Comparison of ENCODE assay signal across 5 fruit fly cellular contexts in genomic region chr3R:26099238-26099637, dm6.
TF ChIP-seq lines count a peak whose summit lies in the region.

No protein-coding gene starts in this region.

- TF ChIP-seq CTCF in whole organism, embryonic (GFP tag; optimal IDR thresholded peaks at IDR 0.05; lab: Kevin White, UChicago): no peak

TF ChIP-seq in whole organism, adult, 20 proteins besides CTCF, POLR2A, EP300 and RAD21 (continues in another document):
- TF ChIP-seq Clk (GFP tag; optimal IDR thresholded peaks at IDR 0.05; lab: Kevin White, UChicago): no peak
- no peak for TF ChIP-seq CG5204 (GFP tag; optimal IDR thresholded peaks at IDR 0.05; lab: Kevin White, UChicago)
- TF ChIP-seq cnc (optimal IDR thresholded peaks at IDR 0.05; lab: Kevin White, UChicago): no peak
- TF ChIP-seq CG7045 (GFP tag; optimal IDR thresholded peaks at IDR 0.05; lab: Kevin White, UChicago): no peak
- no peak for TF ChIP-seq Crg-1 (GFP tag; optimal IDR thresholded peaks at IDR 0.05; lab: Kevin White, UChicago)
- no peak for TF ChIP-seq CG11617 (GFP tag; optimal IDR thresholded peaks at IDR 0.05; lab: Kevin White, UChicago)
- no peak for TF ChIP-seq CG33017 (tag; optimal IDR thresholded peaks at IDR 0.05; lab: Kevin White, UChicago)
- TF ChIP-seq cic (GFP tag; optimal IDR thresholded peaks at IDR 0.05; lab: Kevin White, UChicago): no peak
- TF ChIP-seq kay (GFP tag; lab: Kevin White, UChicago; ENCODE audit: borderline replicate concordance): peak; percentile 54
- TF ChIP-seq CG1620 (GFP tag; optimal IDR thresholded peaks at IDR 0.05; lab: Kevin White, UChicago): no peak
- no peak for TF ChIP-seq Mnt (GFP tag; optimal IDR thresholded peaks at IDR 0.05; lab: Kevin White, UChicago)
- no peak for TF ChIP-seq Hr96 (GFP tag; optimal IDR thresholded peaks at IDR 0.05; lab: Kevin White, UChicago)
- no peak for TF ChIP-seq toe (GFP tag; optimal IDR thresholded peaks at IDR 0.05; lab: Kevin White, UChicago)
- no peak for TF ChIP-seq CG12768 (GFP tag; optimal IDR thresholded peaks at IDR 0.05; lab: Kevin White, UChicago)
- peak; percentile 67 for TF ChIP-seq CG14711 (tag; optimal IDR thresholded peaks at IDR 0.05; lab: Kevin White, UChicago)
- no peak for TF ChIP-seq ovo (GFP tag; optimal IDR thresholded peaks at IDR 0.05; lab: Kevin White, UChicago)
- peak; percentile 47 for TF ChIP-seq tj (GFP tag; optimal IDR thresholded peaks at IDR 0.05; lab: Kevin White, UChicago)
- TF ChIP-seq pad (GFP tag; optimal IDR thresholded peaks at IDR 0.05; lab: Kevin White, UChicago): no peak
- TF ChIP-seq CG7101 (tag; optimal IDR thresholded peaks at IDR 0.05; lab: Kevin White, UChicago): no peak

TF ChIP-seq in whole organism, embryonic, 481 proteins besides CTCF, POLR2A, EP300 and RAD21 (continues in another document):
- no peak for TF ChIP-seq Elba2 (GFP tag; optimal IDR thresholded peaks at IDR 0.05; lab: Kevin White, UChicago)
- peak; percentile 28 for TF ChIP-seq pho (GFP tag; optimal IDR thresholded peaks at IDR 0.05; lab: Kevin White, UChicago)
- no peak for TF ChIP-seq CG11696 (GFP tag; IDR thresholded peaks at IDR 0.05; lab: Robert Waterston, UW)
- TF ChIP-seq CG34422 (GFP tag; IDR thresholded peaks at IDR 0.05; lab: Robert Waterston, UW): no peak
- TF ChIP-seq crc (GFP tag; optimal IDR thresholded peaks at IDR 0.05; lab: Kevin White, UChicago): peak; percentile 1
- peak; percentile 23 for TF ChIP-seq her (GFP tag; optimal IDR thresholded peaks at IDR 0.05; lab: Kevin White, UChicago)
- peak; percentile 5 for TF ChIP-seq CG13624 (GFP tag; optimal IDR thresholded peaks at IDR 0.05; lab: Kevin White, UChicago)
- peak; percentile 23 for TF ChIP-seq zfh2 (GFP tag; optimal IDR thresholded peaks at IDR 0.05; lab: Kevin White, UChicago)
- TF ChIP-seq Hsf (GFP tag; optimal IDR thresholded peaks at IDR 0.05; lab: Kevin White, UChicago): peak; percentile 35
- TF ChIP-seq MESR4 (GFP tag; optimal IDR thresholded peaks at IDR 0.05; lab: Kevin White, UChicago): no peak
- TF ChIP-seq CG31441 (GFP tag; IDR thresholded peaks at IDR 0.05; lab: Robert Waterston, UW): peak; percentile 7; the same call in 1 of the 2 replicates
- peak; percentile 5 for TF ChIP-seq CHES-1-like (GFP tag; optimal IDR thresholded peaks at IDR 0.05; lab: Kevin White, UChicago)
- 0 out of 2 replicates have a peak, but pooled peaks have one; percentile 4 for TF ChIP-seq esg (GFP tag; conservative IDR thresholded peaks at IDR 0.05; lab: Robert Waterston, UW)
- TF ChIP-seq Aef1 (GFP tag; IDR thresholded peaks at IDR 0.05; lab: Robert Waterston, UW): 0 out of 3 replicates have a peak, but pooled peaks have one; percentile 6
- TF ChIP-seq kay (GFP tag; optimal IDR thresholded peaks at IDR 0.05; lab: Kevin White, UChicago): peak; percentile 34
- peak; percentile 23 for TF ChIP-seq grn (GFP tag; optimal IDR thresholded peaks at IDR 0.05; lab: Kevin White, UChicago)
- peak in 1 of 2 experiments; percentile 82 for TF ChIP-seq eve (GFP tag; optimal IDR thresholded peaks at IDR 0.05; lab: Kevin White, UChicago)
- peak; percentile 97 for TF ChIP-seq Nf-YB (GFP tag; optimal IDR thresholded peaks at IDR 0.05; lab: Kevin White, UChicago)

TF ChIP-seq in whole organism, prepupa, 60 proteins besides CTCF, POLR2A, EP300 and RAD21:
- TF ChIP-seq vri (GFP tag; optimal IDR thresholded peaks at IDR 0.05; lab: Kevin White, UChicago): peak; percentile 6
- TF ChIP-seq svp (GFP tag; lab: Kevin White, UChicago): no peak
- TF ChIP-seq CG3032 (tag; optimal IDR thresholded peaks at IDR 0.05; lab: Kevin White, UChicago): no peak
- 0 out of 3 replicates have a peak, but pooled peaks have one; percentile 29 for TF ChIP-seq CG6163 (GFP tag; IDR thresholded peaks at IDR 0.05; lab: Robert Waterston, UW)
- peak; percentile 19 for TF ChIP-seq Hr4 (GFP tag; optimal IDR thresholded peaks at IDR 0.05; lab: Kevin White, UChicago)
- TF ChIP-seq fkh (GFP tag; optimal IDR thresholded peaks at IDR 0.05; lab: Kevin White, UChicago): peak; percentile 85
- peak; percentile 10; the same call in 1 of the 3 replicates for TF ChIP-seq eg (GFP tag; IDR thresholded peaks at IDR 0.05; lab: Robert Waterston, UW)
- no peak for TF ChIP-seq CG10669 (GFP tag; optimal IDR thresholded peaks at IDR 0.05; lab: Kevin White, UChicago)
- no peak for TF ChIP-seq achi (GFP tag; optimal IDR thresholded peaks at IDR 0.05; lab: Kevin White, UChicago)
- peak; percentile 21 for TF ChIP-seq Sox102F (GFP tag; optimal IDR thresholded peaks at IDR 0.05; lab: Kevin White, UChicago)
- TF ChIP-seq Sox14 (GFP tag; optimal IDR thresholded peaks at IDR 0.05; lab: Kevin White, UChicago): peak; percentile 11
- no peak for TF ChIP-seq CG8632 (GFP tag; optimal IDR thresholded peaks at IDR 0.05; lab: Kevin White, UChicago)
- peak; percentile 10 for TF ChIP-seq Met (GFP tag; optimal IDR thresholded peaks at IDR 0.05; lab: Kevin White, UChicago)
TF ChIP-seq in whole organism, prepupa: peak in this region for 8.

TF ChIP-seq in whole organism, pupa, 21 proteins besides CTCF, POLR2A, EP300 and RAD21:
- TF ChIP-seq CG12605 (GFP tag; IDR thresholded peaks at IDR 0.05; lab: Robert Waterston, UW) (no peak), fd96Ca (GFP tag; IDR thresholded peaks at IDR 0.05; lab: Robert Waterston, UW) (0 out of 3 replicates have a peak, but pooled peaks have one; percentile 55), CG4496 (GFP tag; IDR thresholded peaks at IDR 0.05; lab: Robert Waterston, UW) (0 out of 3 replicates have a peak, but pooled peaks have one; percentile 37)

TF ChIP-seq in whole organism, wandering third instar larva, 38 proteins besides CTCF, POLR2A, EP300 and RAD21:
- peak; percentile 16 for TF ChIP-seq fru (GFP tag; optimal IDR thresholded peaks at IDR 0.05; lab: Kevin White, UChicago)
- TF ChIP-seq HLH106 (tag; optimal IDR thresholded peaks at IDR 0.05; lab: Kevin White, UChicago): no peak
- peak; percentile 27 for TF ChIP-seq rgr (GFP tag; optimal IDR thresholded peaks at IDR 0.05; lab: Kevin White, UChicago)
- no peak for TF ChIP-seq N (GFP tag; optimal IDR thresholded peaks at IDR 0.05; lab: Kevin White, UChicago)
- no peak for TF ChIP-seq CG32264 (GFP tag; optimal IDR thresholded peaks at IDR 0.05; lab: Kevin White, UChicago)
- TF ChIP-seq h (GFP tag; optimal IDR thresholded peaks at IDR 0.05; lab: Kevin White, UChicago): peak; percentile 28
- peak; percentile 52 for TF ChIP-seq br (GFP tag; optimal IDR thresholded peaks at IDR 0.05; lab: Kevin White, UChicago)
- peak; percentile 26 for TF ChIP-seq Jra (GFP tag; optimal IDR thresholded peaks at IDR 0.05; lab: Kevin White, UChicago)
- TF ChIP-seq brk (GFP tag; optimal IDR thresholded peaks at IDR 0.05; lab: Kevin White, UChicago): peak; percentile 27
- peak; percentile 55 for TF ChIP-seq ey (GFP tag; optimal IDR thresholded peaks at IDR 0.05; lab: Kevin White, UChicago)
- no peak for TF ChIP-seq Hr83 (GFP tag; optimal IDR thresholded peaks at IDR 0.05; lab: Kevin White, UChicago; ENCODE audit: poor library complexity, severe bottlenecking)
- TF ChIP-seq pan (optimal IDR thresholded peaks at IDR 0.05; lab: Kevin White, UChicago): no peak
- TF ChIP-seq psq (GFP tag; optimal IDR thresholded peaks at IDR 0.05; lab: Kevin White, UChicago): no peak
- TF ChIP-seq woc (GFP tag; optimal IDR thresholded peaks at IDR 0.05; lab: Kevin White, UChicago): peak; percentile 33
- peak; percentile 43 for TF ChIP-seq Hnf4 (GFP tag; optimal IDR thresholded peaks at IDR 0.05; lab: Kevin White, UChicago)
- no peak for TF ChIP-seq usp (GFP tag; optimal IDR thresholded peaks at IDR 0.05; lab: Kevin White, UChicago)
- no peak for TF ChIP-seq sv (GFP tag; optimal IDR thresholded peaks at IDR 0.05; lab: Kevin White, UChicago)
- no peak for TF ChIP-seq foxo (GFP tag; optimal IDR thresholded peaks at IDR 0.05; lab: Kevin White, UChicago)
- no peak for TF ChIP-seq Vsx2 (GFP tag; optimal IDR thresholded peaks at IDR 0.05; lab: Kevin White, UChicago; ENCODE audit: partially characterized antibody)
- TF ChIP-seq dsf (GFP tag; optimal IDR thresholded peaks at IDR 0.05; lab: Kevin White, UChicago; ENCODE audit: borderline replicate concordance): no peak
- TF ChIP-seq tai (GFP tag; optimal IDR thresholded peaks at IDR 0.05; lab: Kevin White, UChicago): peak; percentile 5
